Worm (Caenorhabditis elegans) whole organism, L1 larva: ENCODE results near the gene Y41E3.6.

Experiments
- ama-1 ChIP-seq: fragments of 150-350 bp; optimal IDR thresholded peaks from 2 replicates; lab custom pipeline; 2014
- lin-39 ChIP-seq: fragments of 150-350 bp; optimal IDR thresholded peaks from 2 replicates; lab custom pipeline; 2014; ENCODE audit warnings: missing biosample characterization, missing genetic modification reagents, missing genetic modification characterization
- lir-3 ChIP-seq: sonication (generic microtip); optimal IDR thresholded peaks from 2 replicates; lab custom pipeline; 2016; ENCODE audit warnings: mild to moderate bottlenecking, missing genetic modification characterization, moderate library complexity, missing compliant biosample characterization; ENCODE audit not compliant: poor library complexity
- nhr-28 ChIP-seq: fragments of 150-350 bp; optimal IDR thresholded peaks from 2 replicates; lab custom pipeline; 2014; ENCODE audit warnings: missing biosample characterization, missing genetic modification characterization
- nhr-76 ChIP-seq: sonication (generic microtip); optimal IDR thresholded peaks from 2 replicates; lab custom pipeline; 2017; ENCODE audit warnings: missing biosample characterization, missing genetic modification characterization
- pqm-1 ChIP-seq: sonication (generic microtip); optimal IDR thresholded peaks from 3 replicates; lab custom pipeline; 2017; ENCODE audit warnings: missing biosample characterization, missing genetic modification characterization
- sox-4 ChIP-seq: sonication (generic microtip); optimal IDR thresholded peaks from 2 replicates; lab custom pipeline; 2016; ENCODE audit warnings: missing genetic modification characterization, missing compliant biosample characterization
- tbx-2 ChIP-seq: sonication (generic microtip); optimal IDR thresholded peaks from 2 replicates; lab custom pipeline; 2016; ENCODE audit warnings: missing genetic modification characterization, missing compliant biosample characterization
- zip-4 ChIP-seq: fragments of 200-800 bp; sonication (Bioruptor generic); optimal IDR thresholded peaks from 2 replicates; lab custom pipeline; 2018; ENCODE audit warnings: mild to moderate bottlenecking, missing genetic modification characterization, moderate library complexity, missing compliant biosample characterization

DNA sequence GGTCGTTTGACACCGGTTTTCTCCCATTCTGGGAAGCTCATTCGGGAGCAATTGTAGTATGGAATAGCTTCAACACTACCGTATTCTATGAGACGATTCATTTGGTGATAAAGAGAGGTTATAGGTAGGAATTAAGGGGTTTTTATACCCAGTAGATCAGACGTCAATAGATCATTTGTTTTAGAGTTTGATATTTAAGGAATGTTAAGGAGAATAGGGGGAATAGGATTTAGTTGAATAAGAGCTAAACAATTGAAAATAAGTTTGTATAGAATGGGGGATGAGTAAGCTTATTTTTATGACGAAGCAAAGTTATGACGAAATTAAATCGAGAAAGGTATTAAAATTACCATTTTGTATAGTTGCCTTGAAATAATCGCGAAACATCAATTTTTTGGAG, 46.7 kb downstream of the Y41E3.6 start, which contains the start of gene srt-47:
- TF ChIP-seq ama-1 (lab: Kevin White, UChicago) (no peak), lin-39 (tag; lab: Kevin White, UChicago) (no peak), nhr-28 (tag; lab: Kevin White, UChicago) (no peak), sox-4 (tag; lab: Kevin White, UChicago) (no peak), zip-4 (no peak), lir-3 (tag; lab: Kevin White, UChicago) (no peak), nhr-76 (no peak), pqm-1 (tag; lab: Kevin White, UChicago) (no peak), tbx-2 (tag; lab: Kevin White, UChicago) (no peak)
